Worm (Caenorhabditis elegans): Measurements from ENCODE around the gene C44H9.5.

ce11 chrV:12816672-12817071 lies 33.0 kb downstream of the C44H9.5 start:
- no peak for TF ChIP-seq snpc-4 (tag; optimal IDR thresholded peaks at IDR 0.05)
- no peak for TF ChIP-seq nhr-11 (tag; optimal IDR thresholded peaks at IDR 0.05)
- no peak for TF ChIP-seq zag-1 (tag; optimal IDR thresholded peaks at IDR 0.05)
- no peak for TF ChIP-seq fkh-2 (tag; optimal IDR thresholded peaks at IDR 0.05)
- TF ChIP-seq pha-4 (tag; optimal IDR thresholded peaks at IDR 0.05), result no peak
- TF ChIP-seq nhr-67 (tag; optimal IDR thresholded peaks at IDR 0.05), result no peak
- no peak for TF ChIP-seq lin-39 (tag; optimal IDR thresholded peaks at IDR 0.05)
- no peak for TF ChIP-seq ztf-4 (tag; optimal IDR thresholded peaks at IDR 0.05)
- TF ChIP-seq ama-1 (optimal IDR thresholded peaks at IDR 0.05), result no peak
